Worm (Caenorhabditis elegans) whole organism, late embryonic: ENCODE data around the gene T16H12.3.

Experiments
- ets-4 ChIP-seq: sonication (generic microtip); optimal IDR thresholded peaks from 2 replicates; lab custom pipeline; 2016; ENCODE audit warnings: missing genetic modification characterization, missing compliant biosample characterization
- hlh-15 ChIP-seq: sonication (generic microtip); optimal IDR thresholded peaks from 2 replicates; lab custom pipeline; 2016; ENCODE audit warnings: missing genetic modification characterization, missing compliant biosample characterization
- nhr-232 ChIP-seq: sonication (generic microtip); optimal IDR thresholded peaks from 2 replicates; lab custom pipeline; 2016; ENCODE audit warnings: missing genetic modification characterization, missing compliant biosample characterization
- pag-3 ChIP-seq: sonication (generic microtip); optimal IDR thresholded peaks from 2 replicates; lab custom pipeline; 2016; ENCODE audit warnings: missing compliant biosample characterization, missing genetic modification characterization, borderline replicate concordance
- pha-4 ChIP-seq: fragments of 150-350 bp; optimal IDR thresholded peaks from 2 replicates; lab custom pipeline; 2018; ENCODE audit warnings: missing biosample characterization, missing genetic modification reagents, missing genetic modification characterization
- pros-1 ChIP-seq: fragments of 150-350 bp; optimal IDR thresholded peaks from 2 replicates; lab custom pipeline; 2014; ENCODE audit warnings: missing biosample characterization, missing genetic modification reagents, missing genetic modification characterization
- ref-2 ChIP-seq: sonication (generic microtip); optimal IDR thresholded peaks from 2 replicates; lab custom pipeline; 2016; ENCODE audit warnings: missing genetic modification characterization, missing compliant biosample characterization
- syd-9 ChIP-seq: sonication (generic microtip); optimal IDR thresholded peaks from 2 replicates; lab custom pipeline; 2016; ENCODE audit warnings: mild to moderate bottlenecking, missing genetic modification characterization, moderate library complexity, missing compliant biosample characterization
- ztf-16 ChIP-seq: sonication (generic microtip); optimal IDR thresholded peaks from 2 replicates; lab custom pipeline; 2017; ENCODE audit warnings: missing genetic modification characterization, missing compliant biosample characterization

ce11 chrIII:10035783-10036182 is 47.3 kb downstream of the T16H12.3 start, which contains the start of gene xbx-3:
- TF ChIP-seq ets-4, result no peak
- no peak for TF ChIP-seq ref-2 (tag; lab: Kevin White, UChicago)
- TF ChIP-seq pha-4 (tag; lab: Kevin White, UChicago), result no peak
- no peak for TF ChIP-seq pros-1 (tag; lab: Kevin White, UChicago)
- no peak for TF ChIP-seq ztf-16
- TF ChIP-seq nhr-232 (tag; lab: Kevin White, UChicago), result no peak
- TF ChIP-seq syd-9 (tag; lab: Kevin White, UChicago), result no peak
- TF ChIP-seq pag-3, result no peak
- TF ChIP-seq hlh-15 (tag; lab: Kevin White, UChicago), result no peak
